Fruit fly (Drosophila melanogaster): ENCODE results near the gene GlcAT-I.

- TF ChIP-seq Vsx2 (GFP tag; optimal IDR thresholded peaks at IDR 0.05; ENCODE audit: partially characterized antibody): no peak
- TF ChIP-seq N (GFP tag; optimal IDR thresholded peaks at IDR 0.05): no peak
- TF ChIP-seq Dif (GFP tag; optimal IDR thresholded peaks at IDR 0.05; ENCODE audit: partially characterized antibody): no peak
- no peak for TF ChIP-seq psq (GFP tag; optimal IDR thresholded peaks at IDR 0.05)
Observed at dm6 chrX:4172143-4172771, 41.2 kb downstream of the GlcAT-I start.

All from whole organism, wandering third instar larva.